Worm (Caenorhabditis elegans) whole organism, L2 larva: ENCODE data around the gene rpt-2.
A peak's percentile ranks its signal among the peaks of the same experiment; 100 is the strongest.

Source experiments
- sem-4 ChIP-seq: fragments of 150-350 bp; optimal IDR thresholded peaks from 2 replicates; lab custom pipeline; 2014; ENCODE audit warnings: missing biosample characterization, missing genetic modification reagents, missing genetic modification characterization
- skn-1 ChIP-seq: sonication (generic microtip); optimal IDR thresholded peaks from 2 replicates; lab custom pipeline; 2017; ENCODE audit warnings: missing biosample characterization, missing genetic modification characterization
- unc-55 ChIP-seq: fragments of 150-350 bp; sonication (generic microtip); optimal IDR thresholded peaks from 3 replicates; lab custom pipeline; 2014; ENCODE audit warnings: missing biosample characterization, missing genetic modification reagents, missing genetic modification characterization
- zag-1 ChIP-seq: fragments of 150-350 bp; optimal IDR thresholded peaks from 2 replicates; lab custom pipeline; 2014; ENCODE audit warnings: missing biosample characterization, missing genetic modification characterization
- ztf-4 ChIP-seq: fragments of 150-350 bp; optimal IDR thresholded peaks from 2 replicates; lab custom pipeline; 2014; ENCODE audit warnings: missing biosample characterization, missing genetic modification characterization

ce11 chrV:6030559-6030975 lies 13.1 kb upstream of the rpt-2 start:
- TF ChIP-seq zag-1 (tag; lab: Kevin White, UChicago) (peak; percentile 15), sem-4 (tag; lab: Kevin White, UChicago) (peak; percentile 48), skn-1 (tag; lab: Kevin White, UChicago) (no peak), ztf-4 (tag; lab: Kevin White, UChicago) (peak; percentile 18), unc-55 (GFP tag; lab: Kevin White, UChicago) (peak; percentile 52)
